Fruit fly (Drosophila melanogaster): ENCODE results near the gene mxt.

Gene mxt

DNA sequence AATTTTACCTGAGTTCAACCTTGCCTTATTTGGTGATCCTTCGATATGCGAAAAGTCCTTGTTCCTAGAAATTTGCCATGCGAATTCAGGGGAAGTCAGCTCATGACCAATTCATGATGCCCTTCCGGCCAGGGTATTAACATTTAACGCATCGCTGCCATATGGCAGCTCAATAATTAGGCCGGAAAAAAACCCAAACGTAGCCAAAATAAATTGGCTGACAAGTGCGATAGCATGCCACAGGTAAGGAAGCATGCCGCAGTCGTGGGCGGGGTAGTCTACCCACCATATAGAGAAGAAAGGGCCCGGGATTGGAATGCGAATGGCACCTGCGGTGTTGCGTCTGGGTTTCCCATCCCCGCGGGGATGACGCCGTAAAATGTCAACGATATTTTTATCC, 23.3 kb downstream of the mxt start:
- TF ChIP-seq CG14655 (GFP tag; optimal IDR thresholded peaks at IDR 0.05) = no peak
- no peak for TF ChIP-seq CG13204 (GFP tag; optimal IDR thresholded peaks at IDR 0.05)
- no peak for TF ChIP-seq CG8301 (tag; optimal IDR thresholded peaks at IDR 0.05)
- no peak for TF ChIP-seq gl (tag; optimal IDR thresholded peaks at IDR 0.05)
- no peak for TF ChIP-seq CG4496 (GFP tag; IDR thresholded peaks at IDR 0.05)
- no peak for TF ChIP-seq CG15710 (tag; optimal IDR thresholded peaks at IDR 0.05)
- no peak for TF ChIP-seq CG32121 (GFP tag; IDR thresholded peaks at IDR 0.05)
- TF ChIP-seq CG17806 (tag; optimal IDR thresholded peaks at IDR 0.05) = no peak
- TF ChIP-seq EcR (GFP tag; optimal IDR thresholded peaks at IDR 0.05) = no peak
- no peak for TF ChIP-seq Pif1B (GFP tag; optimal IDR thresholded peaks at IDR 0.05)
- no peak for TF ChIP-seq CG10348 (GFP tag; IDR thresholded peaks at IDR 0.05)

DNA sequence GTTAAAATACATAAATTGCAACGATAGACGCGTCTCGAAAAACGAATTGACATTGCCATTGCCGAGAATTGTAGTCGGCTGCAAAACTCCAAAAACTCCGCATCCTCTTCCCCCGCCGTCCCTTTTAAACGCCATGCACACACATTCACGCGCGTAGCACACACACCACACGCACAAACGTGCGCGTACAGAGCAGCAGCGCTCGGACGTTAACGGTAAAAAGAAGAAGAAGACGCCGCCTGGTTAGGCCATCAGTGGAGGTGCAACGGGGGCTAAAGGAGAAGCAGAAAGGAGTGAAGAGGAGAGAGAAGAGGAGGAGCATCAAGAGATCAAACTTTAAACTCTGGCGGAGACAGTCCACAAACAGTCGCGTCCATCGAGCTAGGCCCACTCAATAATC, 24.8 kb downstream of the mxt start:
- TF ChIP-seq CG34367 (tag; optimal IDR thresholded peaks at IDR 0.05) (no peak), fd96Ca (GFP tag; IDR thresholded peaks at IDR 0.05) (no peak), EcR (GFP tag; optimal IDR thresholded peaks at IDR 0.05) (no peak), CG4496 (GFP tag; IDR thresholded peaks at IDR 0.05) (0 out of 3 replicates have a peak, but pooled peaks have one; percentile 14), CG8301 (tag; optimal IDR thresholded peaks at IDR 0.05) (no peak), CG13204 (GFP tag; optimal IDR thresholded peaks at IDR 0.05) (peak; percentile 76)

DNA sequence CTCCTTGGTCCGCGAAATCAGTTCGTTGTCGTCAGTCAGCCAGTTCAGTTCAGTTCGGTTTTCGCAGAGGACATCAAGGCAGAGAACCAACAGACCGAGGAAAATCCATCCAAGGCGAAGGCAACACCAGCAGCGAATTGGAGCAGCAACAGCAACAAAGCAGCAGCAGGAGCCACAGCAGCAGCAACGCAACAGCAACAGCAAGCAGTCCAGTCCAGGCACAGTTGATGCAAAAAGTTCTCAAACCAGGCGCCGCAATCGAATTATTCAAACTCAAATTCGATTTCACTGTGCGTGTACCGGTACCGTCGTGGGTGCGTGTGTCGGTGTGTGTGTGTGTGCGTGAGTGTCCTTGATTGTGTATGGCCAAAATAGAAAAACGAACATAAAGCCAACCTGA, 25.3 kb downstream of the mxt start, which contains the start of gene CG15628:
TSS of gene CG15628 (plus strand) at position 18 of the 400 bp plus-strand sequence.
- TF ChIP-seq Snoo (tag; optimal IDR thresholded peaks at IDR 0.05) (no peak), Pif1B (GFP tag; optimal IDR thresholded peaks at IDR 0.05) (no peak), CG10348 (GFP tag; IDR thresholded peaks at IDR 0.05) (no peak), CG4496 (GFP tag; IDR thresholded peaks at IDR 0.05) (no peak), CG34367 (tag; optimal IDR thresholded peaks at IDR 0.05) (no peak), Ets98B (GFP tag; IDR thresholded peaks at IDR 0.05) (no peak), CG13204 (GFP tag; optimal IDR thresholded peaks at IDR 0.05) (no peak), D1 (tag; optimal IDR thresholded peaks at IDR 0.05) (no peak), CG15710 (tag; optimal IDR thresholded peaks at IDR 0.05) (no peak), Pif1A (GFP tag; optimal IDR thresholded peaks at IDR 0.05) (no peak), fd96Ca (GFP tag; IDR thresholded peaks at IDR 0.05) (no peak), gl (tag; optimal IDR thresholded peaks at IDR 0.05) (no peak), CG32121 (GFP tag; IDR thresholded peaks at IDR 0.05) (no peak), rn (GFP tag; IDR thresholded peaks at IDR 0.05) (no peak), CG17806 (tag; optimal IDR thresholded peaks at IDR 0.05) (no peak), EcR (GFP tag; optimal IDR thresholded peaks at IDR 0.05) (no peak)

DNA sequence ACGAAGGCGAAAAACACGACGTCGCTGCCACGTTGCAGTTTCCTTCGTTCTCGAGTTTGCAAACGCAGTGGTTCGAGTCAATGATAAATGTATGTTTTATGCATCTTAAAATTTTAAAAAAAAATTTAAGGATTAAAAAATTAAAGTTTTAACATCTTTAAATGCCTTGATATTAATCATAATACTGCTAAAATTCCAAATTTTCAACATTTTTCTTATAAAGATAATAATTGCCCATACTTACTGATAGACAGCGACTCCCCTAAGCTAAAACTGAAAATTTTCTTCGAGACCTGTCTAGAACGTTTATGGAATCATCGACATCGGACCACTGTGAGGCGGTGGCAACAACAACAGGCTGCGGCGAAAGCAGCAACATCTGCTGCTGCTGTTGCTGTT, 25.8 kb downstream of the mxt start:
- TF ChIP-seq Ets98B (GFP tag; IDR thresholded peaks at IDR 0.05) (peak; percentile 58), CG34367 (tag; optimal IDR thresholded peaks at IDR 0.05) (peak; percentile 66), EcR (GFP tag; optimal IDR thresholded peaks at IDR 0.05) (no peak), CG12605 (GFP tag; IDR thresholded peaks at IDR 0.05) (0 out of 2 replicates have a peak, but pooled peaks have one; percentile 29), CG15710 (tag; optimal IDR thresholded peaks at IDR 0.05) (peak; percentile 83), fd96Ca (GFP tag; IDR thresholded peaks at IDR 0.05) (0 out of 3 replicates have a peak, but pooled peaks have one; percentile 6), CG10348 (GFP tag; IDR thresholded peaks at IDR 0.05) (no peak), CG8159 (tag; optimal IDR thresholded peaks at IDR 0.05) (peak; percentile 94), Pif1A (GFP tag; optimal IDR thresholded peaks at IDR 0.05) (peak; percentile 77), CG17806 (tag; optimal IDR thresholded peaks at IDR 0.05) (peak; percentile 86), CG13204 (GFP tag; optimal IDR thresholded peaks at IDR 0.05) (peak; percentile 34), rn (GFP tag; IDR thresholded peaks at IDR 0.05) (no peak), CG9948 (tag; optimal IDR thresholded peaks at IDR 0.05) (peak; percentile 87), D1 (tag; optimal IDR thresholded peaks at IDR 0.05) (peak; percentile 77), CG8301 (tag; optimal IDR thresholded peaks at IDR 0.05) (peak; percentile 64), CG14655 (GFP tag; optimal IDR thresholded peaks at IDR 0.05) (peak; percentile 84), Snoo (tag; optimal IDR thresholded peaks at IDR 0.05) (peak; percentile 69), CG4496 (GFP tag; IDR thresholded peaks at IDR 0.05) (peak; percentile 76), Pif1B (GFP tag; optimal IDR thresholded peaks at IDR 0.05) (peak; percentile 70), gl (tag; optimal IDR thresholded peaks at IDR 0.05) (peak; percentile 38), CG32121 (GFP tag; IDR thresholded peaks at IDR 0.05) (peak; percentile 45; the same call in 1 of the 2 replicates)

DNA sequence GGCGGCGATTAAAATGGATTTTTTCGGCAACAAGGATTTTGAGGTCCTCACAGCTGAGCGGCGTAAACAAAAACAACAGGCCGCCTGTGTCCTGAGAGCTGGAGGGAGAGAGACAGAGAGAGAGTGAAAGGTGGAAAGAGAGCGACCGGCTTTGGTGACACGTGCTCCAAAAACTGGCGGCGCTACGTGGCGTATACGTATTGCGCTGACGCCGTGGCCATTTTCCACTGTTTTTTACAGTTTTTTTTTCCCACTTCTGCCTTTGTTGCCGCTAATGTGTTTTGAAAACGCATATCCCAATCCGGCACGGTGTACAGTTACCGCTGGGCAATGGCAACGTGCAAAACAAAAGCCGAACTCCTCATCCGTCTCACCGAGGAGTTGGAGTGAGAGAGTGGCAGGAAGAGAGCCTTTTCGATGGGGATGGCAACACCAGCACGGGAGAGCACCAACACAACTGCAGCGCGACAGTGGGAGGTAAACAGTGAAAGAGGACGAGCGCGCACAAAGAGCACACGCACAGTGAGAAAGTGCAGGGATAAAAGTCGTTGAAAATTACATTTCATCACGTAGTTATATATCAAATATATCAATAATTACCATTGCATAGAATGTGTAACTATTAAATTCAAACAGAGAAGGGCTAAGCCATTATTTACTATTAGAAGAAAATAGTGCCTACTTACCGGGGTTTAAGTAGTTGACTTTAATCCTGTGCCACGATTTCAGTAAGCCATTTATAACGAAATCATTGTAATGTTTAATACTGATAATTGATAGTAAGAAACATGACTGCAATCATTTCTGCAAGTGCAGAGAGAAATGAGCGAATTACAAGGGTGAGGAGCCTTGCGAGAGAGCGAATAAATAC, 26.4 kb downstream of the mxt start:
- TF ChIP-seq CG13204 (GFP tag; optimal IDR thresholded peaks at IDR 0.05) = peak; percentile 47
- TF ChIP-seq CG8301 (tag; optimal IDR thresholded peaks at IDR 0.05) = peak; percentile 54
- no peak for TF ChIP-seq EcR (GFP tag; optimal IDR thresholded peaks at IDR 0.05)
- peak; percentile 72 for TF ChIP-seq Pif1B (GFP tag; optimal IDR thresholded peaks at IDR 0.05)
- 0 out of 2 replicates have a peak, but pooled peaks have one; percentile 12 for TF ChIP-seq rn (GFP tag; IDR thresholded peaks at IDR 0.05)
- peak; percentile 74 for TF ChIP-seq Snoo (tag; optimal IDR thresholded peaks at IDR 0.05)
- TF ChIP-seq Ets98B (GFP tag; IDR thresholded peaks at IDR 0.05) = no peak
- peak; percentile 80 for TF ChIP-seq CG14655 (GFP tag; optimal IDR thresholded peaks at IDR 0.05)
- TF ChIP-seq CG34367 (tag; optimal IDR thresholded peaks at IDR 0.05) = peak; percentile 78
- no peak for TF ChIP-seq CG32121 (GFP tag; IDR thresholded peaks at IDR 0.05)
- no peak for TF ChIP-seq CG10348 (GFP tag; IDR thresholded peaks at IDR 0.05)
- peak; percentile 80 for TF ChIP-seq CG15710 (tag; optimal IDR thresholded peaks at IDR 0.05)
- TF ChIP-seq CG17806 (tag; optimal IDR thresholded peaks at IDR 0.05) = peak; percentile 73
- peak; percentile 77 for TF ChIP-seq CG9948 (tag; optimal IDR thresholded peaks at IDR 0.05)
- peak; percentile 54 for TF ChIP-seq gl (tag; optimal IDR thresholded peaks at IDR 0.05)
- no peak for TF ChIP-seq CG8159 (tag; optimal IDR thresholded peaks at IDR 0.05)
- TF ChIP-seq fd96Ca (GFP tag; IDR thresholded peaks at IDR 0.05) = peak; percentile 40; the same call in 1 of the 3 replicates
- no peak for TF ChIP-seq D1 (tag; optimal IDR thresholded peaks at IDR 0.05)
- TF ChIP-seq CG4496 (GFP tag; IDR thresholded peaks at IDR 0.05) = peak; percentile 42; the same call in 2 of the 3 replicates
- no peak; the same call in 1 of the 2 replicates for TF ChIP-seq CG12605 (GFP tag; IDR thresholded peaks at IDR 0.05)
- TF ChIP-seq Pif1A (GFP tag; optimal IDR thresholded peaks at IDR 0.05) = peak; percentile 70

All from whole organism, pupa.